Worm (Caenorhabditis elegans) whole organism, young adult: ENCODE measurements around the gene npax-2.

Source experiments
- ama-1 ChIP-seq, 3 experiments: fragments of 150-350 bp in 1 of 3; sonication (generic microtip) in 2 of 3; optimal IDR thresholded peaks; 2 replicates each; lab custom pipeline; 2014 to 2018; ENCODE audit warnings: missing biosample characterization in 2 of 3, missing genetic modification characterization in 2 of 3, missing genetic modification reagents in 2 of 3
- lir-1 ChIP-seq: fragments of 200-800 bp; sonication (Bioruptor generic); conservative IDR thresholded peaks from 2 replicates; pipeline ENCODE4 v1.3.6; 2022; ENCODE audit warnings: missing genetic modification reagents, missing genetic modification characterization, missing compliant biosample characterization
- snpc-4 ChIP-seq, 5 experiments: fragments of 150-350 bp in 1 of 5; sonication (generic microtip) in 4 of 5; optimal IDR thresholded peaks; 2 replicates each; lab custom pipeline; 2014 to 2018; ENCODE audit warnings: missing genetic modification characterization in 5 of 5, missing biosample characterization in 3 of 5, antibody characterized with exemption in 2 of 5, mild to moderate bottlenecking in 2 of 5, missing compliant biosample characterization in 2 of 5, missing genotype in 2 of 5, moderate library complexity in 2 of 5, missing genetic modification reagents in 1 of 5
- tbx-9 ChIP-seq: sonication (generic microtip); optimal IDR thresholded peaks from 2 replicates; lab custom pipeline; 2016; ENCODE audit warnings: borderline replicate concordance, missing genetic modification characterization, inconsistent platforms, missing compliant biosample characterization

DNA sequence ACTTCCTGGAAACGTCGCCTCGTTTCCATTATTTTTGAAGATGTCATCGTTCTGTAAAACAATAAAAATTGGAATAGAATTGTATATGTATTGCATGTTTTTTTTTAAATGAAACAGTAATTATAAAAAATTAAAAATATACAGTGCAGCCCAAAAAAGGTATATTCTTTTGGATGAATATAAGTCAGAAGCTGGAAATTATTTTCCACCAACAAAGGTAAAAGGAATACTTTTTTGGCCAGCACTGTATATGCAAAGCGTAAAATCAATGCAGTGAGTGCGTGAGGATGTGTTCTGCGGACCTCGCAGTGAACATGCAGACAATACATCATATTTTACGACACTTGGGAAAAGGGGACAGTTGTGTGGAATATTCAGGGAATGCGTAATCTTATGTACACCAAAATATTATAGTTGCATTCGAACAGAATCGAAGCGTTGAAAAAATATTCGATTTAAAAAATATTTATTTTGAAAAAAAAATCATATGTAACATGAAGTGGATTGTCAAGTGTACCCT is 26.5 kb upstream of the npax-2 start, which contains the start of gene F48B9.8:
- no peak for TF ChIP-seq tbx-9 (tag; lab: Kevin White, UChicago)
- TF ChIP-seq lir-1 (GFP tag; lab: Robert Waterston, UW) = no peak
- no peak for TF ChIP-seq ama-1 (optimal IDR thresholded peaks at IDR 0.05; lab: Kevin White, UChicago)
- no peak for TF ChIP-seq ama-1 (GFP tag; optimal IDR thresholded peaks at IDR 0.05; lab: Kevin White, UChicago)
- TF ChIP-seq snpc-4 (GFP tag; optimal IDR thresholded peaks at IDR 0.05; lab: Kevin White, UChicago) = no peak
- no peak for TF ChIP-seq snpc-4 (tag; optimal IDR thresholded peaks at IDR 0.05; lab: Kevin White, UChicago)
